Worm (Caenorhabditis elegans) whole organism, late embryonic: ENCODE measurements around the gene C36B7.6.

Source experiments
- ahr-1 ChIP-seq: sonication (generic microtip); optimal IDR thresholded peaks from 2 replicates; lab custom pipeline; 2016; ENCODE audit warnings: missing genetic modification characterization, missing compliant biosample characterization
- ceh-14 ChIP-seq: sonication (generic microtip); optimal IDR thresholded peaks from 2 replicates; lab custom pipeline; 2016; ENCODE audit warnings: missing genotype, missing genetic modification characterization, missing compliant biosample characterization
- ceh-18 ChIP-seq: sonication (generic microtip); optimal IDR thresholded peaks from 2 replicates; lab custom pipeline; 2016; ENCODE audit warnings: missing genetic modification characterization, missing compliant biosample characterization
- ceh-19 ChIP-seq: fragments of 200-800 bp; sonication (Bioruptor generic); optimal IDR thresholded peaks from 2 replicates; lab custom pipeline; 2018; ENCODE audit warnings: mild to moderate bottlenecking, missing genetic modification characterization, missing compliant biosample characterization
- ceh-2 ChIP-seq: sonication (generic microtip); optimal IDR thresholded peaks from 2 replicates; lab custom pipeline; 2016; ENCODE audit warnings: missing genotype, missing genetic modification characterization, missing compliant biosample characterization
- ceh-24 ChIP-seq: sonication (generic microtip); optimal IDR thresholded peaks from 2 replicates; lab custom pipeline; 2016; ENCODE audit warnings: mild to moderate bottlenecking, missing genetic modification characterization, missing compliant biosample characterization
- ceh-6 ChIP-seq: fragments of 200-800 bp; sonication (Bioruptor generic); optimal IDR thresholded peaks from 2 replicates; lab custom pipeline; 2018; ENCODE audit warnings: mild to moderate bottlenecking, missing genetic modification characterization, missing compliant biosample characterization
- che-1 ChIP-seq: sonication (generic microtip); optimal IDR thresholded peaks from 2 replicates; lab custom pipeline; 2016; ENCODE audit warnings: mild to moderate bottlenecking, missing genetic modification characterization, missing compliant biosample characterization
- dmd-4 ChIP-seq: sonication (generic microtip); optimal IDR thresholded peaks from 2 replicates; lab custom pipeline; 2016; ENCODE audit warnings: borderline replicate concordance, missing genetic modification characterization, missing compliant biosample characterization
- elt-2 ChIP-seq: sonication (generic microtip); optimal IDR thresholded peaks from 2 replicates; lab custom pipeline; 2016; ENCODE audit warnings: missing genetic modification reagents, missing genetic modification characterization, missing compliant biosample characterization
- elt-4 ChIP-seq: sonication (generic microtip); optimal IDR thresholded peaks from 2 replicates; lab custom pipeline; 2016; ENCODE audit warnings: missing genetic modification characterization, missing compliant biosample characterization
- eyg-1 ChIP-seq: sonication (generic microtip); optimal IDR thresholded peaks from 2 replicates; lab custom pipeline; 2016; ENCODE audit warnings: missing genotype, missing genetic modification characterization, missing compliant biosample characterization
- fax-1 ChIP-seq: sonication (generic microtip); optimal IDR thresholded peaks from 2 replicates; lab custom pipeline; 2016; ENCODE audit warnings: missing genotype, missing genetic modification characterization, missing compliant biosample characterization
- gmeb-2 ChIP-seq: sonication (generic microtip); optimal IDR thresholded peaks from 2 replicates; lab custom pipeline; 2016; ENCODE audit warnings: missing genetic modification characterization, inconsistent platforms, missing compliant biosample characterization
- hlh-13 ChIP-seq: fragments of 200-800 bp; sonication (Bioruptor generic); optimal IDR thresholded peaks from 2 replicates; lab custom pipeline; 2018; ENCODE audit warnings: mild to moderate bottlenecking, missing genetic modification characterization, missing compliant biosample characterization
- hlh-30 ChIP-seq: sonication (generic microtip); optimal IDR thresholded peaks from 2 replicates; lab custom pipeline; 2017; ENCODE audit warnings: antibody characterized with exemption, missing genetic modification characterization, missing compliant biosample characterization; ENCODE audit not compliant: insufficient read depth
- lim-6 ChIP-seq: sonication (generic microtip); optimal IDR thresholded peaks from 2 replicates; lab custom pipeline; 2016; ENCODE audit warnings: missing genetic modification characterization, missing compliant biosample characterization
- lin-11 ChIP-seq: fragments of 200-800 bp; sonication (Bioruptor generic); optimal IDR thresholded peaks from 2 replicates; lab custom pipeline; 2018; ENCODE audit warnings: mild to moderate bottlenecking, missing genetic modification characterization, missing compliant biosample characterization
- madf-2 ChIP-seq: sonication (generic microtip); optimal IDR thresholded peaks from 2 replicates; lab custom pipeline; 2017; ENCODE audit warnings: missing genetic modification characterization, missing compliant biosample characterization
- mec-3 ChIP-seq: sonication (generic microtip); optimal IDR thresholded peaks from 2 replicates; lab custom pipeline; 2016; ENCODE audit warnings: borderline replicate concordance, missing genetic modification characterization, missing compliant biosample characterization
- nfya-1 ChIP-seq: sonication (generic microtip); optimal IDR thresholded peaks from 2 replicates; lab custom pipeline; 2017; ENCODE audit warnings: missing genetic modification characterization, mild to moderate bottlenecking, missing compliant biosample characterization, antibody characterized with exemption, moderate library complexity
- nhr-11 ChIP-seq: fragments of 150-350 bp; optimal IDR thresholded peaks from 2 replicates; lab custom pipeline; 2014; ENCODE audit warnings: missing biosample characterization, missing genetic modification characterization
- odd-2 ChIP-seq: sonication (generic microtip); optimal IDR thresholded peaks from 2 replicates; lab custom pipeline; 2017; ENCODE audit warnings: antibody characterized with exemption, mild to moderate bottlenecking, missing genetic modification characterization, missing compliant biosample characterization
- pag-3 ChIP-seq: sonication (generic microtip); optimal IDR thresholded peaks from 2 replicates; lab custom pipeline; 2016; ENCODE audit warnings: missing compliant biosample characterization, missing genetic modification characterization, borderline replicate concordance
- pha-2 ChIP-seq: sonication (generic microtip); optimal IDR thresholded peaks from 2 replicates; lab custom pipeline; 2017; ENCODE audit warnings: mild to moderate bottlenecking, missing genetic modification characterization, missing compliant biosample characterization
- pha-4 ChIP-seq: fragments of 150-350 bp; optimal IDR thresholded peaks from 2 replicates; lab custom pipeline; 2018; ENCODE audit warnings: missing biosample characterization, missing genetic modification reagents, missing genetic modification characterization
- ref-2 ChIP-seq: sonication (generic microtip); optimal IDR thresholded peaks from 2 replicates; lab custom pipeline; 2016; ENCODE audit warnings: missing genetic modification characterization, missing compliant biosample characterization
- sdc-2 ChIP-seq: sonication (generic microtip); optimal IDR thresholded peaks from 2 replicates; lab custom pipeline; 2016; ENCODE audit warnings: missing genotype, missing genetic modification characterization, missing compliant biosample characterization
- syd-9 ChIP-seq: sonication (generic microtip); optimal IDR thresholded peaks from 2 replicates; lab custom pipeline; 2016; ENCODE audit warnings: mild to moderate bottlenecking, missing genetic modification characterization, moderate library complexity, missing compliant biosample characterization
- tbx-7 ChIP-seq: sonication (generic microtip); optimal IDR thresholded peaks from 2 replicates; lab custom pipeline; 2016; ENCODE audit warnings: missing genotype, missing genetic modification characterization, missing compliant biosample characterization
- ttx-3 ChIP-seq: sonication (generic microtip); optimal IDR thresholded peaks from 2 replicates; lab custom pipeline; 2016; ENCODE audit warnings: missing genetic modification reagents, missing genetic modification characterization, missing compliant biosample characterization
- unc-3 ChIP-seq, 2 experiments: fragments of 200-800 bp in 1 of 2; sonication (Bioruptor generic) in 1 of 2; sonication (generic microtip) in 1 of 2; conservative IDR thresholded peaks in 1 of 2; optimal IDR thresholded peaks in 1 of 2; 2 replicates each; pipeline versions ENCODE4 v1.3.6 to Lab custom; 2016 to 2022; ENCODE audit warnings: missing compliant biosample characterization in 2 of 2, missing genetic modification characterization in 2 of 2, missing genetic modification reagents in 1 of 2
- unc-55 ChIP-seq: sonication (generic microtip); optimal IDR thresholded peaks from 2 replicates; lab custom pipeline; 2017; ENCODE audit warnings: missing biosample characterization, missing genetic modification reagents, missing genetic modification characterization
- unc-86 ChIP-seq: sonication (generic microtip); optimal IDR thresholded peaks from 2 replicates; lab custom pipeline; 2016; ENCODE audit warnings: missing genetic modification characterization, missing compliant biosample characterization
- ztf-16 ChIP-seq: sonication (generic microtip); optimal IDR thresholded peaks from 2 replicates; lab custom pipeline; 2017; ENCODE audit warnings: missing genetic modification characterization, missing compliant biosample characterization

C36B7.6 gene

DNA sequence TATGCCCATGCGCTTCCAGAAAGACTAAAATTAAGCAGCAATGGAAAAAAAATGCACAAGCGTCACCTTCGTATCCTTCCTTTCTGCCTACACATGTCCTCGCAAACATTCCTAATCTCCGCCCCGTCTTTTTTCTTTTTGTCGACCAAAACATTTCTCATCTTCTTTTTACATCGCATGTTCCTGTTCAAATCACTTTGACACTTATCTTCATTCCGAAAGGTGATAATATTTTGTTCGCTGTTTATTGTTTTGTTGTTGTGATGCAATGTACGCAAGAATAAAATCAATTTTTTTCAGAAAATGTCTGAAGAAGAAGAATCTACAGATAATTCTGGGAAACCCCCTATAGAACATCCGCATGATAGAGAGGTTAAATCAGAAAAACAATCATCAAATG is 26.2 kb upstream of the C36B7.6 start, which contains the start of gene ist-1:
ist-1 (plus strand) TSS at position 301 of the 400 bp plus-strand sequence.
- TF ChIP-seq nhr-11 (tag; lab: Kevin White, UChicago) (no peak), madf-2 (tag; lab: Kevin White, UChicago) (no peak), ttx-3 (tag; lab: Kevin White, UChicago) (no peak), eyg-1 (tag; lab: Kevin White, UChicago) (no peak), nfya-1 (tag; lab: Kevin White, UChicago) (no peak), ref-2 (tag; lab: Kevin White, UChicago) (no peak), elt-4 (tag; lab: Kevin White, UChicago) (no peak), mec-3 (no peak), ceh-6 (GFP tag; lab: Kevin White, UChicago) (no peak), lin-11 (no peak)

DNA sequence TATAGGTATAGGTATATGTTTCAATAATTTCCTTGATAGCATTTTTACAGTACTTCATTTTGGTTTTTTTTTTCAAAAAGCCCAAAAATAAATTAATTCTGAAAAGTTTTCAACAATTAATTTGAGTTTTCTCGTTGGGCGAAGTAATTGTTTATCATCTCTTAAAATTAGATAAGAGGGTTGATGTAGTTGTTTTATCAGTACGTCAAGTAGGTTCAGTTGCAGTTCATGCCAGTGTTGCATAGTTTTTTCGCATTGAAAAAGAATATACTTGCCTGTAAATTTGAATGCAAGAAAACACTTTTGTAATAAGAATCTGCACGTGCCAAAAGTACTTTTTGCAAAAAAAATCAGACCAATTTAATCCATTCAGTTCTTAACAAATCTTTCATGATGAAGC is 25.0 kb upstream of the C36B7.6 start:
- TF ChIP-seq elt-2, result peak; percentile 66
- TF ChIP-seq hlh-13, result no peak

DNA sequence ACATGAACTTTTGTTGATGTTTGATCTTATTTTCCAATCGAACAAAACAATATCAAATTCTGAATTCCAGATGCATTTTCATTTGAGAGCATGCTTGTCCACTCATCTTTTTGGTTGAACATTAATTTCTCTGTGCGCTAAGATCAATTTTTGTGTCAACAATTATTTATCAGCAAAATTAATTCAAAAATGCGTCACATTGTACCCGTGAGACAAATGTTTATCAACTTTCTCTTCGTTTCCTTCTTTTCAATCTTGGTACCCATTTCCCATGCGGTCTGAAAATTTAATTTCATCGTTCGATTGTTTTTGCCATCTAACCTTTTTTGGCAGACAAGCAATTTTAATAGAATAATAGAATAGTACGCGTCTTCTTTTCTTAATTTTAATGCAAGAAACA is 23.9 kb upstream of the C36B7.6 start:
- no peak for TF ChIP-seq pag-3 (tag; lab: Kevin White, UChicago)
- TF ChIP-seq dmd-4 (tag; lab: Kevin White, UChicago), result no peak
- no peak for TF ChIP-seq unc-86 (tag; lab: Kevin White, UChicago)
- no peak for TF ChIP-seq ceh-6 (GFP tag; lab: Kevin White, UChicago)
- TF ChIP-seq ceh-18, result no peak
- TF ChIP-seq ceh-24 (tag; lab: Kevin White, UChicago), result no peak
- TF ChIP-seq odd-2 (tag; lab: Kevin White, UChicago), result no peak
- TF ChIP-seq sdc-2 (tag; lab: Kevin White, UChicago), result no peak
- no peak for TF ChIP-seq gmeb-2 (tag; lab: Kevin White, UChicago)
- TF ChIP-seq ztf-16 (tag; lab: Kevin White, UChicago), result no peak

DNA sequence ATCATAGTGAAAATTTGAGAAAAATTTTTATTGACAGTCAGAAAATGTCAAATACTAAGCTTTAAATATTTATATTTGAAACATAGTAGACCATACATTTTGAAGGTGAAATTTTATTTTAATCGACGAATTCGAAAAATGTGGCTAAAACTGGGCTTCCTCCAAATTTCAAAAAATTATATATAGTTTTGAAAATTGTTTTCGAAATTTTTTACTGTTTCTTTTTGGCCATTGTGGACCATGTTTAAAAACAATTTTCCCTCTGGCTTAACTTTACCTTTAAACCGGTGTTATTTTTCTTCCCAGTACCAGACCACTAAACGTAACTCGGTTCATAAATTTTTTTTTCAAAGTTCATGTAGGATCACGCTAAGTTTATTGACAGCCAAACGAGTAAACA is 22.5 kb upstream of the C36B7.6 start:
- TF ChIP-seq pha-4 (tag; lab: Kevin White, UChicago) (no peak), hlh-30 (no peak), ceh-2 (tag; lab: Kevin White, UChicago) (no peak), tbx-7 (tag; lab: Kevin White, UChicago) (no peak), syd-9 (no peak), ahr-1 (tag; lab: Kevin White, UChicago) (no peak), che-1 (tag; lab: Kevin White, UChicago) (no peak), fax-1 (tag; lab: Kevin White, UChicago) (no peak), gmeb-2 (tag; lab: Kevin White, UChicago) (no peak)

DNA sequence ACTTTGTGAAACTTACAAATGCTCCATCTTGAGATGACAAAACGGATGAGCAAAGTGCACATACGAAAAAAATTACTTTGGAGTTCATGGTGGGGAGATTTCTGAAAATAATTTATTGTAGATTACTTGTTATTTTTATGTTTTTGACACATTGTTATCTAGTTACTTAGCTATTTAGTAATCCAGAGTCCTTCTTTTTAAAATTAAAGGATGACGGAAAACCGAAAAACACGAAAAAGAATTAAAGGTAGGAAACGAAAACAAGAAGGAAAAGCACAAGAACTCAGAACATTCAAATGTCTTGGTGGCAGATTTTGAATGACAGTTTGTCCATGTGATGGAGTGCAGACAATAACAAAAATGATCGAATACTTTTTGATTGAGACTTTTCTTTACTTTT is 16.8 kb upstream of the C36B7.6 start, which contains the start of gene hen-1:
hen-1 (minus strand) TSS at position 101 of the 400 bp plus-strand sequence.
- TF ChIP-seq unc-3 (GFP tag; conservative IDR thresholded peaks at IDR 0.05; lab: Robert Waterston, UW), result no peak
- TF ChIP-seq unc-3 (tag; optimal IDR thresholded peaks at IDR 0.05; lab: Kevin White, UChicago), result no peak
- no peak for TF ChIP-seq lim-6 (tag; lab: Kevin White, UChicago)
- no peak for TF ChIP-seq unc-55
- TF ChIP-seq ahr-1 (tag; lab: Kevin White, UChicago), result no peak
- no peak for TF ChIP-seq pha-2
- TF ChIP-seq unc-86 (tag; lab: Kevin White, UChicago), result no peak
- TF ChIP-seq ceh-19 (GFP tag; lab: Kevin White, UChicago), result no peak
- no peak for TF ChIP-seq ceh-14 (tag; lab: Kevin White, UChicago)
